Worm (Caenorhabditis elegans): ENCODE measurements around the gene oac-56.

The oac-56 gene

DNA sequence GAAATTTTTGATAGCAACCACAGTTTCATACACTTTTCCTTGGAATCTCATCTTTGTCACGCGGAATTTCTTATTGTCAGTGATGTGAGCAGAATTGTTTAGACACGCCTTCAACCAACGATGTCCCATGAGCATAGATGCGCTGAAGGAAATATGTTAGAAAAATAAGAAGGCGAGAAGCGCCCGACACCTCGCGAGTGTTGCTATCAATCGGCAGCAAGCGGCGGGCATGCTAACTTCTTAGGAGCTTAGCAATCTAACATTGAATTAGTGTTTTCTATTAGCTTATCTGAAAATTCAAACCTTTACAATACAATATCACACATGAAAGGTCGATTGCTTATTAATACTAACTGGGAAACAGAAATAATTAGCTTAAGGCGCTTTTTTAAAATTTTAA is 14.8 kb downstream of the oac-56 start:
- TF ChIP-seq sox-4 (tag; optimal IDR thresholded peaks at IDR 0.05) (no peak), pha-4 (tag; optimal IDR thresholded peaks at IDR 0.05) (no peak), ceh-9 (tag; optimal IDR thresholded peaks at IDR 0.05) (no peak), ceh-6 (GFP tag; optimal IDR thresholded peaks at IDR 0.05) (no peak), ztf-16 (tag; optimal IDR thresholded peaks at IDR 0.05) (no peak), ttx-3 (tag; optimal IDR thresholded peaks at IDR 0.05) (no peak), ceh-24 (tag; optimal IDR thresholded peaks at IDR 0.05) (no peak), hlh-30 (tag; optimal IDR thresholded peaks at IDR 0.05; ENCODE audit: insufficient read depth) (no peak), ceh-18 (tag; optimal IDR thresholded peaks at IDR 0.05) (no peak), nhr-232 (tag; optimal IDR thresholded peaks at IDR 0.05) (no peak), ceh-22 (tag; optimal IDR thresholded peaks at IDR 0.05) (no peak), pros-1 (tag; optimal IDR thresholded peaks at IDR 0.05) (no peak), lin-11 (tag; optimal IDR thresholded peaks at IDR 0.05) (no peak)

DNA sequence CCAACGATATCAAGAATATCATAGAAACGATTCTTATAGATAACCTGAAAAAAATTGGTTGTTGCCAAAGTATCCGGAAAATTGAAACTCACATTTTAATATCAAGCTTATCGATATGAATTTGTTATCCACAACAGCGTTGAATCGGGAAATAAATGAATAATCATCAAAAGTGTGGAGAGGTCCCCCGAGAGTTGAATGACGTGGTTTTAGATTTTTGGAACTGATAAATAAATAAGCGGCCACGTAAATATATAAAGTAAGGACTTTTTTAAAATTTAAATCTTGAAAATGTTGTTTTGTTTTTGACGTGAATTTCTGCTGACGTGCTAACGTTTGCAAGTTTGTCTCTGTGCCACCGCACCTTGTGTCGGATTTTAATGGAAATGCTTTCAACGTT is 16.2 kb downstream of the oac-56 start, which contains the start of gene Y67A10A.3:
TSS of gene Y67A10A.3 (minus strand) at position 101 of the 400 bp plus-strand sequence.
- no peak for TF ChIP-seq sox-2 (GFP tag; IDR thresholded peaks at IDR 0.05)
- no peak for TF ChIP-seq ref-2 (tag; optimal IDR thresholded peaks at IDR 0.05)
- no peak for TF ChIP-seq dve-1 (tag; optimal IDR thresholded peaks at IDR 0.05)
- TF ChIP-seq sox-4 (tag; optimal IDR thresholded peaks at IDR 0.05), result no peak
- no peak for TF ChIP-seq nfya-1 (tag; optimal IDR thresholded peaks at IDR 0.05)

- peak; percentile 32 for TF ChIP-seq dve-1 (tag; optimal IDR thresholded peaks at IDR 0.05)
- no peak for TF ChIP-seq hlh-15 (tag; optimal IDR thresholded peaks at IDR 0.05)
- TF ChIP-seq ets-4 (tag; optimal IDR thresholded peaks at IDR 0.05), result no peak
- no peak for TF ChIP-seq ceh-9 (tag; optimal IDR thresholded peaks at IDR 0.05)
- no peak for TF ChIP-seq mec-3 (tag; optimal IDR thresholded peaks at IDR 0.05; ENCODE audit: borderline replicate concordance)
- TF ChIP-seq K09A11.1 (tag; optimal IDR thresholded peaks at IDR 0.05; ENCODE audit: insufficient read depth), result no peak
- TF ChIP-seq sdc-2 (tag; optimal IDR thresholded peaks at IDR 0.05), result no peak
- no peak for TF ChIP-seq ceh-48 (tag; optimal IDR thresholded peaks at IDR 0.05)
- TF ChIP-seq nhr-11 (tag; optimal IDR thresholded peaks at IDR 0.05), result no peak
- no peak for TF ChIP-seq eyg-1 (tag; optimal IDR thresholded peaks at IDR 0.05)
- no peak for TF ChIP-seq madf-2 (tag; optimal IDR thresholded peaks at IDR 0.05)
- TF ChIP-seq zip-5 (tag; optimal IDR thresholded peaks at IDR 0.05), result no peak
- peak; percentile 53 for TF ChIP-seq tbx-2 (tag; optimal IDR thresholded peaks at IDR 0.05)
- no peak for TF ChIP-seq unc-42 (tag; optimal IDR thresholded peaks at IDR 0.05)
- TF ChIP-seq fkh-6 (tag; optimal IDR thresholded peaks at IDR 0.05), result no peak
- no peak for TF ChIP-seq ceh-31 (tag; optimal IDR thresholded peaks at IDR 0.05)
- no peak for TF ChIP-seq ceh-22 (tag; optimal IDR thresholded peaks at IDR 0.05)
- no peak for TF ChIP-seq unc-3 (GFP tag; conservative IDR thresholded peaks at IDR 0.05)
- TF ChIP-seq unc-3 (tag; optimal IDR thresholded peaks at IDR 0.05), result no peak
- TF ChIP-seq ceh-18 (tag; optimal IDR thresholded peaks at IDR 0.05), result peak; percentile 19
- TF ChIP-seq C08G9.2 (tag; optimal IDR thresholded peaks at IDR 0.05), result no peak
- TF ChIP-seq pag-3 (tag; optimal IDR thresholded peaks at IDR 0.05; ENCODE audit: borderline replicate concordance), result no peak
- TF ChIP-seq F13H6.1 (tag; optimal IDR thresholded peaks at IDR 0.05), result no peak
- TF ChIP-seq rnt-1 (tag; optimal IDR thresholded peaks at IDR 0.05), result peak; percentile 7
- no peak for TF ChIP-seq ceh-6 (GFP tag; optimal IDR thresholded peaks at IDR 0.05)
- TF ChIP-seq ceh-45 (GFP tag; IDR thresholded peaks at IDR 0.05), result no peak
- no peak for TF ChIP-seq pqm-1 (tag; optimal IDR thresholded peaks at IDR 0.05)
- no peak for TF ChIP-seq ttx-3 (tag; optimal IDR thresholded peaks at IDR 0.05)
- TF ChIP-seq pat-9 (tag; optimal IDR thresholded peaks at IDR 0.05), result no peak
- no peak for TF ChIP-seq ceh-24 (tag; optimal IDR thresholded peaks at IDR 0.05)
- no peak for TF ChIP-seq pha-4 (tag; optimal IDR thresholded peaks at IDR 0.05)
- no peak for TF ChIP-seq ama-1 (optimal IDR thresholded peaks at IDR 0.05)
- TF ChIP-seq nfya-1 (tag; optimal IDR thresholded peaks at IDR 0.05), result peak; percentile 17
- TF ChIP-seq tbx-7 (tag; optimal IDR thresholded peaks at IDR 0.05), result no peak
- TF ChIP-seq ceh-19 (GFP tag; optimal IDR thresholded peaks at IDR 0.05), result no peak
- no peak for TF ChIP-seq sox-2 (GFP tag; IDR thresholded peaks at IDR 0.05)
- no peak for TF ChIP-seq ztf-16 (tag; optimal IDR thresholded peaks at IDR 0.05)
- peak; percentile 43 for TF ChIP-seq ref-2 (tag; optimal IDR thresholded peaks at IDR 0.05)
- no peak for TF ChIP-seq npax-4 (tag; optimal IDR thresholded peaks at IDR 0.05)
- TF ChIP-seq pax-1 (tag; optimal IDR thresholded peaks at IDR 0.05), result no peak
- TF ChIP-seq fkh-10 (GFP tag; optimal IDR thresholded peaks at IDR 0.05), result no peak
- no peak for TF ChIP-seq lim-6 (tag; optimal IDR thresholded peaks at IDR 0.05)
Measured at ce11 chrIV:14326694-14327298, 23.8 kb downstream of the oac-56 start.

Measured in whole organism, late embryonic.